Fruit fly (Drosophila melanogaster): ENCODE measurements around the gene slp2.
A peak's percentile ranks its signal among the peaks of the same experiment; 100 is the strongest.

slp2 gene

DNA sequence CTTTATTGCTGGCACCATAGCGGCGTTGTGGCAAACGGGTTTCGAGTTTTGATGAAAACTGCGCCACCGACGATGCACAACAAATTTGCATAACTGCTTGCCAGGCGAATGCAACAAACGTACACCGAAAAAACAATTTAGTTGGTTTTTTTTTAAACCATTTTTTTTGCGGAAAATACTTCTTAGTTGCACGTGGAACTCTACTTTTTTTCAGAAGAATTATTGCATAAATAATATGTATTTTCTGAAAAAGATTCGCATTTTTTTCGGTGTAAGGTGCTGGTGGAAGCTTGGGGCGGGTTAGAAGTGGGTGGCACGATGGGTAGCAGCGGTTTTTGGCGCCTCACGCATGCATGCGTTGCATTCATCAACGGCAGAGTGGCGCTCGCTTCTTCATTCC lies 44.5 kb downstream of the slp2 start (continued):
- no peak for TF ChIP-seq cg (GFP tag; optimal IDR thresholded peaks at IDR 0.05)
- TF ChIP-seq CG32772 (GFP tag; IDR thresholded peaks at IDR 0.05): 0 out of 2 replicates have a peak, but pooled peaks have one; percentile 8
- TF ChIP-seq tup (GFP tag; optimal IDR thresholded peaks at IDR 0.05): no peak
- TF ChIP-seq ara (GFP tag; IDR thresholded peaks at IDR 0.05): peak; percentile 9; the same call in 1 of the 2 replicates
- TF ChIP-seq cato (GFP tag; optimal IDR thresholded peaks at IDR 0.05; ENCODE audit: borderline replicate concordance): no peak
- no peak for TF ChIP-seq ap (GFP tag; IDR thresholded peaks at IDR 0.05)
- 0 out of 2 replicates have a peak, but pooled peaks have one; percentile 7 for TF ChIP-seq Rx (GFP tag; IDR thresholded peaks at IDR 0.05)
- TF ChIP-seq Ptx1 (GFP tag; IDR thresholded peaks at IDR 0.05): peak; percentile 39; the same call in 1 of the 2 replicates
- no peak for TF ChIP-seq ash1 (GFP tag; optimal IDR thresholded peaks at IDR 0.05)
- 0 out of 2 replicates have a peak, but pooled peaks have one; percentile 7 for TF ChIP-seq lmd (GFP tag; IDR thresholded peaks at IDR 0.05)
- peak; percentile 5 for TF ChIP-seq CG12391 (tag; optimal IDR thresholded peaks at IDR 0.05)
- TF ChIP-seq sisA (GFP tag; IDR thresholded peaks at IDR 0.05): peak; percentile 15; the same call in 1 of the 2 replicates
- no peak for TF ChIP-seq CG6654 (GFP tag; optimal IDR thresholded peaks at IDR 0.05)
- TF ChIP-seq CG31388 (GFP tag; optimal IDR thresholded peaks at IDR 0.05): no peak
- TF ChIP-seq CG11504 (tag; optimal IDR thresholded peaks at IDR 0.05): peak; percentile 7
- TF ChIP-seq Xrp1 (GFP tag; IDR thresholded peaks at IDR 0.05): peak; percentile 21; the same call in 1 of the 2 replicates
- TF ChIP-seq Hr51 (GFP tag; optimal IDR thresholded peaks at IDR 0.05): peak in 1 of 2 experiments; percentile 23
- TF ChIP-seq PHDP (tag; optimal IDR thresholded peaks at IDR 0.05): peak; percentile 11
- TF ChIP-seq seq (GFP tag; IDR thresholded peaks at IDR 0.05): 0 out of 2 replicates have a peak, but pooled peaks have one; percentile 31
- no peak for TF ChIP-seq slou (GFP tag; optimal IDR thresholded peaks at IDR 0.05)
- TF ChIP-seq Sox102F (GFP tag; optimal IDR thresholded peaks at IDR 0.05): peak; percentile 66
- no peak for TF ChIP-seq CG6683 (GFP tag; optimal IDR thresholded peaks at IDR 0.05)
- TF ChIP-seq Med (GFP tag): peak; percentile 18
- no peak for TF ChIP-seq CG8281 (tag; optimal IDR thresholded peaks at IDR 0.05)
- TF ChIP-seq Six4 (GFP tag; optimal IDR thresholded peaks at IDR 0.05): no peak
- TF ChIP-seq Kr (GFP tag; optimal IDR thresholded peaks at IDR 0.05): no peak

DNA sequence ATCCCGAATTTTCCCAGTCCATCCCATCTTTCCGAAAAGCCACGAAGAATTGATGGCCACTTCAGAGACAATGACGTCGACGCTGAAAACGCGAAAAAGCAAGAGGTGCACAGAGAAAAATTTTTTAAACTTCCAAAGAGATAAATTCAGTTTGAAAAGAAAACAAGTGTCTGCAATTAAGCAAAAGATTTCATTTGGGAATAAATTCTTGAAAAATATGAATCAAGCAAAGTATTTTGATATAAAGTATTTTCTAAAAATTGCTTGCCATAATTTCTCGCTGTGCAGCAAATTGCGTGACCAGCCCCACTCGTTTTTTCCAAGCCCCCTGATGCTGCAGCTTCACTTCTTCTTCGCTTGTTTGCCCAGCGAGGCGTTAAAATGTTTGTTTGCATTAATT lies 45.5 kb downstream of the slp2 start:
- TF ChIP-seq CG8281 (tag; optimal IDR thresholded peaks at IDR 0.05) (no peak), CG1792 (GFP tag; optimal IDR thresholded peaks at IDR 0.05) (no peak), CG9817 (tag; optimal IDR thresholded peaks at IDR 0.05) (peak; percentile 16), CG1233 (GFP tag; optimal IDR thresholded peaks at IDR 0.05) (no peak), CG6254 (GFP tag; optimal IDR thresholded peaks at IDR 0.05) (no peak), CG17802 (tag; optimal IDR thresholded peaks at IDR 0.05) (no peak), CG8089 (GFP tag; optimal IDR thresholded peaks at IDR 0.05) (no peak), cg (GFP tag; optimal IDR thresholded peaks at IDR 0.05) (no peak), lilli (GFP tag; optimal IDR thresholded peaks at IDR 0.05) (no peak), slp2 (GFP tag; optimal IDR thresholded peaks at IDR 0.05) (no peak), CG9876 (GFP tag; optimal IDR thresholded peaks at IDR 0.05) (no peak), gcm2 (GFP tag; optimal IDR thresholded peaks at IDR 0.05) (no peak), CG10543 (GFP tag; optimal IDR thresholded peaks at IDR 0.05) (no peak), CG2116 (GFP tag; optimal IDR thresholded peaks at IDR 0.05) (no peak), CG7271 (tag; optimal IDR thresholded peaks at IDR 0.05) (no peak), CG3163 (GFP tag; optimal IDR thresholded peaks at IDR 0.05) (no peak), CG4424 (GFP tag; optimal IDR thresholded peaks at IDR 0.05) (no peak), MBD-R2 (GFP tag; IDR thresholded peaks at IDR 0.05) (peak; percentile 28; the same call in 1 of the 2 replicates), klu (GFP tag; IDR thresholded peaks at IDR 0.05) (no peak), Hr3 (GFP tag; optimal IDR thresholded peaks at IDR 0.05) (no peak), al (GFP tag; IDR thresholded peaks at IDR 0.05) (0 out of 2 replicates have a peak, but pooled peaks have one; percentile 3), CG1832 (GFP tag; optimal IDR thresholded peaks at IDR 0.05) (no peak), CG16779 (GFP tag; IDR thresholded peaks at IDR 0.05) (no peak), CG11695 (GFP tag; IDR thresholded peaks at IDR 0.05) (no peak), sr (GFP tag; IDR thresholded peaks at IDR 0.05) (no peak), CG11560 (tag; IDR thresholded peaks at IDR 0.05) (no peak), Hmx (GFP tag; optimal IDR thresholded peaks at IDR 0.05) (no peak), GATAe (GFP tag; conservative IDR thresholded peaks at IDR 0.05) (no peak)
